Worm (Caenorhabditis elegans) whole organism, L4/young adult: ENCODE results near the gene srw-71.

ENCODE experiments used
- W03F9.2 ChIP-seq: fragments of 150-350 bp; optimal IDR thresholded peaks from 2 replicates; lab custom pipeline; 2014; ENCODE audit warnings: missing biosample characterization, missing genetic modification characterization
- dao-5 ChIP-seq: sonication (generic microtip); optimal IDR thresholded peaks from 2 replicates; lab custom pipeline; 2016; ENCODE audit warnings: missing genotype, missing genetic modification characterization, moderate library complexity, missing compliant biosample characterization
- him-1 ChIP-seq: sonication (generic microtip); optimal IDR thresholded peaks from 2 replicates; lab custom pipeline; 2016; ENCODE audit warnings: missing genotype, missing genetic modification reagents, missing genetic modification characterization, missing compliant biosample characterization

DNA sequence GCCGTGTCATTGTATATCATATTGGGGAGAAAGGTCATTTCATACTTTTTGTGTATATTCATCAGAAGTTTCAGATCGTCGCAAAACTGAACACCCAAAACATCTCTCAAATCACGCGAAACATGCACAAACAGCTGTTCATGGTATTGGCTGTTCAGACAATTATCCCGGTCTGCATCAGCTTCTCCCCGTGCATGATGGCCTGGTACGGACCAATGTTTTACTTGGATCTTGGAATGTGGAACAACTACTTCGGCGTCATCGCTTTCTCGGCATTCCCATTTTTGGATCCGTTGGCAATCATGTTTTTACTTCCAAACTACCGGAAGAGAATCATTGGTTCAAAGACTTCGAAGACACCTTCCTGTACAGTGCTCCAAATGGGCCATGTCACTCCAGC is 27.4 kb downstream of the srw-71 start:
- TF ChIP-seq dao-5 (tag; lab: Kevin White, UChicago) (no peak), W03F9.2 (tag; lab: Kevin White, UChicago) (no peak), him-1 (tag; lab: Kevin White, UChicago) (no peak)
